Fruit fly (Drosophila melanogaster): ENCODE measurements around the gene Lrp4.

Lrp4 gene

DNA sequence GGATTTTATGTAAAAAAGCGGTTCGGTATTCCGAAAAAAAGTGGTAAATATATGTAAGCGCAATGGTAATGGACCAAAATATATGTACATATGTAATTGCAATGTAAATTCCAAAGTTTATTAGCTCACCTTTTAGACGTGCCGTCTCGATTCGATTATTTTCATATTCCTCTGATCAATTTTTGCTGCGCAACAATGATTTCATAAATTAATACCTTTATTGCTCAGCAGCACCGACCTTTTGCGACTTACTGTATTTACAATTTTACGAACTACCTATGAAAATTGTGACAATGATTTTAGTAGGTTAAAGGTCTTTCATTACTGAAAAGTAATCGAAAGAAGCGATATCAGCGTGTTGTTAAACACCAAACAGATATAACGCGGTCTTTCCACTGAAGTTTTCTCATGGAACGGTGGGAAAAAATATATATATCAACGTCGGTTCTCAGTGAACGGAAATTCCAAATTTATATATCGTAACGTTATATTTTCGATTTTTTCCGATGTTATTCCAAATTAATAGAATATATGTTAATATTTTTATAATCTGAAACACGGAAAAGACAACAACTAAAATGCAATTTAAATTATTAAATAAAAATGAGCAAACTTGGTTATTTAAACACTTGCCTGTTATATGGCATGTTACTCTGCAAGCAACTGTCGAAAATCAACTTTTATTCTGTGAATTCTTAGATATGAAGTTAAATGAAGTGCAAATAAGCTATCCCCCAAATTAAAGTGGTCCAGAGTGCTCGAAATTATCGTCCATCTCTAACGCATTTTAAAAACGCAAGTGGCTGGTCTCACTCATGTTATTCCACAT is 20.7 kb upstream of the Lrp4 start, which contains the start of the genes MSBP and CG15916:
MSBP (minus strand) TSS at position 330 of the 829 bp plus-strand sequence.
CG15916 (plus strand) TSS at position 810 of the 829 bp plus-strand sequence.
- TF ChIP-seq CG18619 (GFP tag; optimal IDR thresholded peaks at IDR 0.05) = peak; percentile 27
- TF ChIP-seq MESR4 (GFP tag; optimal IDR thresholded peaks at IDR 0.05) = peak; percentile 75
- TF ChIP-seq sens-2 (GFP tag; IDR thresholded peaks at IDR 0.05) = no peak
- peak; percentile 34 for TF ChIP-seq CG15514 (GFP tag; optimal IDR thresholded peaks at IDR 0.05)
- no peak for TF ChIP-seq CG6854 (GFP tag; optimal IDR thresholded peaks at IDR 0.05)
- peak; percentile 39 for TF ChIP-seq bcd (GFP tag; optimal IDR thresholded peaks at IDR 0.05)
- TF ChIP-seq CG10979 (tag; optimal IDR thresholded peaks at IDR 0.05) = peak; percentile 27
- TF ChIP-seq Med (GFP tag) = peak; percentile 53
- peak; percentile 27; the same call in 1 of the 2 replicates for TF ChIP-seq Ptx1 (GFP tag; IDR thresholded peaks at IDR 0.05)
- TF ChIP-seq phol (tag; optimal IDR thresholded peaks at IDR 0.05) = peak; percentile 70
- TF ChIP-seq zfh2 (GFP tag; optimal IDR thresholded peaks at IDR 0.05) = no peak
- peak; percentile 2 for TF ChIP-seq CG7556 (GFP tag; optimal IDR thresholded peaks at IDR 0.05)
- TF ChIP-seq CG12071 (GFP tag; optimal IDR thresholded peaks at IDR 0.05) = no peak
- TF ChIP-seq lilli (GFP tag; optimal IDR thresholded peaks at IDR 0.05) = peak; percentile 7
- TF ChIP-seq Meics (GFP tag; optimal IDR thresholded peaks at IDR 0.05) = peak; percentile 45
- TF ChIP-seq tx (GFP tag; optimal IDR thresholded peaks at IDR 0.05) = no peak
- TF ChIP-seq chif (GFP tag; optimal IDR thresholded peaks at IDR 0.05) = no peak
- peak; percentile 55 for TF ChIP-seq CG9437 (GFP tag; optimal IDR thresholded peaks at IDR 0.05)
- peak; percentile 1 for TF ChIP-seq Dip3 (GFP tag; optimal IDR thresholded peaks at IDR 0.05)
- TF ChIP-seq BEAF-32 (GFP tag; optimal IDR thresholded peaks at IDR 0.05) = peak; percentile 72
- TF ChIP-seq Six4 (GFP tag; optimal IDR thresholded peaks at IDR 0.05) = peak; percentile 26
- TF ChIP-seq gem (tag; optimal IDR thresholded peaks at IDR 0.05) = peak; percentile 62
- TF ChIP-seq CG30020 (tag; optimal IDR thresholded peaks at IDR 0.05) = peak; percentile 98
- TF ChIP-seq Sox100B (GFP tag; optimal IDR thresholded peaks at IDR 0.05) = peak; percentile 21
- no peak for TF ChIP-seq Ets65A (GFP tag)
- 0 out of 3 replicates have a peak, but pooled peaks have one; percentile 42 for TF ChIP-seq CG11093 (GFP tag; IDR thresholded peaks at IDR 0.05)
- TF ChIP-seq Sox102F (GFP tag; optimal IDR thresholded peaks at IDR 0.05) = no peak
- TF ChIP-seq Chrac-16 (GFP tag; optimal IDR thresholded peaks at IDR 0.05) = peak; percentile 26
- no peak for TF ChIP-seq CG4854 (GFP tag; optimal IDR thresholded peaks at IDR 0.05)
- TF ChIP-seq CG4282 (GFP tag; optimal IDR thresholded peaks at IDR 0.05) = no peak
- 0 out of 2 replicates have a peak, but pooled peaks have one; percentile 18 for TF ChIP-seq vvl (GFP tag; IDR thresholded peaks at IDR 0.05)
- TF ChIP-seq CG2712 (tag; optimal IDR thresholded peaks at IDR 0.05) = peak; percentile 41
- TF ChIP-seq CG2678 (tag; optimal IDR thresholded peaks at IDR 0.05) = peak; percentile 58
- peak; percentile 22 for TF ChIP-seq tin (GFP tag; optimal IDR thresholded peaks at IDR 0.05)
- peak; percentile 41 for TF ChIP-seq CG9727 (GFP tag; optimal IDR thresholded peaks at IDR 0.05)
- no peak for TF ChIP-seq fu2 (GFP tag; optimal IDR thresholded peaks at IDR 0.05)
- TF ChIP-seq gfzf (GFP tag; optimal IDR thresholded peaks at IDR 0.05) = peak; percentile 59
- TF ChIP-seq Bgb (GFP tag; IDR thresholded peaks at IDR 0.05; ENCODE audit: partially characterized antibody) = no peak; the same call in 1 of the 2 replicates
- TF ChIP-seq CG2202 (tag; optimal IDR thresholded peaks at IDR 0.05) = no peak
- peak; percentile 31 for TF ChIP-seq CG1233 (GFP tag; optimal IDR thresholded peaks at IDR 0.05)
- TF ChIP-seq pfk (GFP tag; optimal IDR thresholded peaks at IDR 0.05) = peak; percentile 76
- no peak for TF ChIP-seq NFAT (GFP tag; IDR thresholded peaks at IDR 0.05)
- peak; percentile 68 for TF ChIP-seq Sry-δ (GFP tag; optimal IDR thresholded peaks at IDR 0.05)
- TF ChIP-seq CoRest (tag; optimal IDR thresholded peaks at IDR 0.05) = peak; percentile 73
- TF ChIP-seq dmrt11E (tag; optimal IDR thresholded peaks at IDR 0.05) = peak; percentile 50
- peak; percentile 57 for TF ChIP-seq CG10209 (GFP tag; optimal IDR thresholded peaks at IDR 0.05)
- TF ChIP-seq slou (GFP tag; optimal IDR thresholded peaks at IDR 0.05) = no peak
- TF ChIP-seq Poxn (GFP tag; IDR thresholded peaks at IDR 0.05) = no peak
